Worm (Caenorhabditis elegans) whole organism, early embryonic: Measurements from ENCODE around the gene F42A9.7.
A peak's percentile ranks its signal among the peaks of the same experiment; 100 is the strongest.

ENCODE experiments used
- B0310.2 ChIP-seq: sonication (generic microtip); optimal IDR thresholded peaks from 2 replicates; lab custom pipeline; 2016; ENCODE audit warnings: mild to moderate bottlenecking, missing genetic modification characterization, missing compliant biosample characterization
- F13C5.2 ChIP-seq: sonication (generic microtip); optimal IDR thresholded peaks from 2 replicates; lab custom pipeline; 2017; ENCODE audit warnings: mild to moderate bottlenecking, missing genetic modification characterization, inconsistent platforms, missing compliant biosample characterization
- aly-1 ChIP-seq: sonication (generic microtip); optimal IDR thresholded peaks from 2 replicates; lab custom pipeline; 2016; ENCODE audit warnings: missing genetic modification characterization, missing compliant biosample characterization
- ama-1 ChIP-seq: fragments of 150-350 bp; optimal IDR thresholded peaks from 2 replicates; lab custom pipeline; 2014
- ceh-13 ChIP-seq: fragments of 200-800 bp; sonication (Bioruptor generic); optimal IDR thresholded peaks from 2 replicates; lab custom pipeline; 2018; ENCODE audit warnings: mild to moderate bottlenecking, missing genetic modification characterization, missing compliant biosample characterization
- ceh-36 ChIP-seq: sonication (generic microtip); optimal IDR thresholded peaks from 2 replicates; lab custom pipeline; 2016; ENCODE audit warnings: missing genetic modification characterization, inconsistent platforms, missing compliant biosample characterization
- ets-7 ChIP-seq: sonication (generic microtip); optimal IDR thresholded peaks from 2 replicates; lab custom pipeline; 2016; ENCODE audit warnings: missing genotype, missing genetic modification characterization, missing compliant biosample characterization
- flt-1 ChIP-seq: fragments of 200-800 bp; sonication (Bioruptor generic); IDR thresholded peaks from 2 replicates; pipeline ENCODE4 v1.3.6; 2022; ENCODE audit warnings: missing genetic modification characterization, missing compliant biosample characterization
- hmbx-1 ChIP-seq: sonication (generic microtip); optimal IDR thresholded peaks from 2 replicates; lab custom pipeline; 2016; ENCODE audit warnings: mild to moderate bottlenecking, missing genetic modification characterization, missing compliant biosample characterization
- hmg-4 ChIP-seq: fragments of 200-800 bp; sonication (Bioruptor generic); optimal IDR thresholded peaks from 2 replicates; lab custom pipeline; 2018; ENCODE audit warnings: mild to moderate bottlenecking, missing genetic modification characterization, missing compliant biosample characterization
- hnd-1 ChIP-seq: sonication (generic microtip); optimal IDR thresholded peaks from 2 replicates; lab custom pipeline; 2016; ENCODE audit warnings: missing genetic modification characterization, missing compliant biosample characterization
- pes-1 ChIP-seq: fragments of 200-800 bp; sonication (Bioruptor generic); IDR thresholded peaks from 2 replicates; pipeline ENCODE4 v1.3.6; 2022; ENCODE audit warnings: missing genetic modification reagents, missing genetic modification characterization, missing compliant biosample characterization
- scrt-1 ChIP-seq: fragments of 200-800 bp; sonication (Bioruptor generic); IDR thresholded peaks from 2 replicates; pipeline ENCODE4 v1.3.6; 2022; ENCODE audit warnings: missing genetic modification characterization, missing compliant biosample characterization
- sea-1 ChIP-seq: fragments of 200-800 bp; sonication (Bioruptor generic); conservative IDR thresholded peaks from 2 replicates; pipeline ENCODE4 v1.3.6; 2022; ENCODE audit warnings: missing genetic modification characterization, missing compliant biosample characterization
- tbx-11 ChIP-seq: fragments of 200-800 bp; sonication (Bioruptor generic); IDR thresholded peaks from 2 replicates; pipeline ENCODE4 v1.3.6; 2022; ENCODE audit warnings: missing genetic modification characterization, missing compliant biosample characterization
- tbx-37 ChIP-seq: fragments of 200-800 bp; sonication (Bioruptor generic); conservative IDR thresholded peaks from 2 replicates; pipeline ENCODE4 v1.3.6; 2022; ENCODE audit warnings: missing genetic modification reagents, missing genetic modification characterization, missing compliant biosample characterization
- tra-4 ChIP-seq: sonication (generic microtip); optimal IDR thresholded peaks from 2 replicates; lab custom pipeline; 2017; ENCODE audit warnings: missing genetic modification characterization, missing compliant biosample characterization

F42A9.7 gene

ce11 chrIV:8627328-8627727, 10.4 kb upstream of the F42A9.7 start, which contains the start of gene F42A9.11:
Gene F42A9.11, plus strand, starts transcription at chrIV:8627637.
- TF ChIP-seq hmg-4 (GFP tag; lab: Kevin White, UChicago) (peak; percentile 12), aly-1 (tag; lab: Kevin White, UChicago) (peak; percentile 40), tra-4 (no peak), F13C5.2 (no peak), tbx-37 (no peak), hmbx-1 (tag; lab: Kevin White, UChicago) (no peak)

DNA sequence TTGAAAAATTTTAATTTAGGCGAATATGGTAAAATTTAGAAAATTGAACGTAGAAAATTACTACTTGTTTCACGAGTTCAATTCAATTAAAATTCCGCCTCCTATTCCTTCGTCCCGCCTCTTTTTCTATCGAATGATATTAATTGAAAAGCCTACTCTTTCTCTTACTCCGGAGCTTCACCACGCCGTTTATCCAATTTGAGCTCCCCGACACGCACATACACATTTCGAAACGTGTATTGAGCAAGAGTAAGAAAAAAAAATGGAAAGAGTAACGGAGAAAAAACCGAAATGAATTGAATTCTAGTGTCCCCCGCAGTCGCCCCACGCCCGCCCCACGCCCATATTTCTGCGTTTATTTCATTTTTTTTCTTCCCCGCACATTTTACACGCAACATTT, 9.3 kb upstream of the F42A9.7 start:
- TF ChIP-seq scrt-1 (GFP tag; lab: Robert Waterston, UW): no peak
- TF ChIP-seq B0310.2: no peak
- TF ChIP-seq sea-1 (GFP tag; lab: Robert Waterston, UW): no peak
- no peak for TF ChIP-seq hmbx-1 (tag; lab: Kevin White, UChicago)
- no peak for TF ChIP-seq ceh-36 (tag; lab: Kevin White, UChicago)
- no peak for TF ChIP-seq flt-1
- TF ChIP-seq tra-4: no peak
- no peak for TF ChIP-seq pes-1
- no peak for TF ChIP-seq ets-7 (tag; lab: Kevin White, UChicago)
- TF ChIP-seq hnd-1: no peak
- TF ChIP-seq aly-1 (tag; lab: Kevin White, UChicago): no peak
- no peak for TF ChIP-seq ceh-13
- no peak for TF ChIP-seq ama-1 (lab: Kevin White, UChicago)

DNA sequence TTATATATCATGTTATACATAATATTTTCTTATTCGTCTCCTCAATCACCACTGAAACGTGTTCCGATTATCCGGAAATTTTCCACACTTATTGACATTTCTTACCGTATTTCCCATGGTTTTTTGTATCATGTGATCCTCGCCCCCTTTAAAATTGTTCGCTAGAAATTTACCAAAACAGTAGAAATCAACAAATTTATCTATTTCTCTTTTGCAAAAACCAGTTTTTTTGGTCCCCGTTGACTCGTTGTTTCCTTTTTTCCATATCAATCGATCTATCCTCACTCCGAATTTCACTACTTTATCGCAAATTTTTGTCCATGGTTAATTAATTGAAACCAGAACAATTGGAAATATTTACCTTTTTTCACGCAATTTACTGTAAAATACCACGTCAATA, 8.8 kb upstream of the F42A9.7 start:
- no peak for TF ChIP-seq hmbx-1 (tag; lab: Kevin White, UChicago)
- no peak for TF ChIP-seq pes-1
- TF ChIP-seq ceh-36 (tag; lab: Kevin White, UChicago): no peak
- no peak for TF ChIP-seq F13C5.2
- no peak for TF ChIP-seq tra-4
- no peak for TF ChIP-seq sea-1 (GFP tag; lab: Robert Waterston, UW)
- no peak for TF ChIP-seq flt-1
- TF ChIP-seq tbx-11 (GFP tag; lab: Robert Waterston, UW): no peak
- no peak for TF ChIP-seq hmg-4 (GFP tag; lab: Kevin White, UChicago)
- TF ChIP-seq B0310.2: no peak
- TF ChIP-seq scrt-1 (GFP tag; lab: Robert Waterston, UW): no peak
- TF ChIP-seq ama-1 (lab: Kevin White, UChicago): no peak
- no peak for TF ChIP-seq hnd-1
- TF ChIP-seq ceh-13: no peak
- TF ChIP-seq aly-1 (tag; lab: Kevin White, UChicago): no peak

ce11 chrIV:8620102-8620733, 3.3 kb upstream of the F42A9.7 start, which contains the start of gene lin-49:
Gene lin-49, plus strand, starts transcription at chrIV:8620683.
- TF ChIP-seq ceh-13 (no peak), aly-1 (tag; lab: Kevin White, UChicago) (no peak), sea-1 (GFP tag; lab: Robert Waterston, UW) (no peak), tbx-37 (no peak), flt-1 (no peak), ets-7 (tag; lab: Kevin White, UChicago) (no peak), F13C5.2 (no peak), ama-1 (lab: Kevin White, UChicago) (no peak)

ce11 chrIV:8618698-8619097, 1.8 kb upstream of the F42A9.7 start, which contains the start of gene F42A9.8:
Gene F42A9.8, minus strand, starts transcription at chrIV:8618785.
- no peak for TF ChIP-seq sea-1 (GFP tag; lab: Robert Waterston, UW)
- no peak for TF ChIP-seq pes-1
- no peak for TF ChIP-seq tbx-37
- no peak for TF ChIP-seq tra-4
- TF ChIP-seq B0310.2: no peak
- no peak for TF ChIP-seq aly-1 (tag; lab: Kevin White, UChicago)
- TF ChIP-seq ceh-36 (tag; lab: Kevin White, UChicago): no peak

DNA sequence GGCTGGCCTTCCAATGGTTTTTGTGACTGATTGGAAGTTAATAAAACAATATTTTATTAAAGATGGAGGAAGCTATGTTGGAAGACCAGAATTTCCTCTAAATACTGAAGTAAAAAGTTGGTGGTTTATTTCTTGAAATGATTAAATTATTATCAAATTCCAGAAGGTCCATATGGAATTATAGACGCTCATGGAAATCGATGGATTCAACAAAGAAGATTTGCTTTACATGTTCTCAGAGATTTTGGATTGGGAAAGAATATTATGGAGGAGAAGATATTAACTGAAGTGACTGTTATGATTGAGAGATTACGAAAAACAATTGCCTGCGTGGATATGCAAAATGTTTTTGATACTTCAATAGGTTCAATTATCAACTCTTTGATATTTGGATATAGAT, 1.6 kb downstream of the F42A9.7 start:
- TF ChIP-seq hmg-4 (GFP tag; lab: Kevin White, UChicago) (no peak), tbx-37 (no peak), hnd-1 (no peak)

DNA sequence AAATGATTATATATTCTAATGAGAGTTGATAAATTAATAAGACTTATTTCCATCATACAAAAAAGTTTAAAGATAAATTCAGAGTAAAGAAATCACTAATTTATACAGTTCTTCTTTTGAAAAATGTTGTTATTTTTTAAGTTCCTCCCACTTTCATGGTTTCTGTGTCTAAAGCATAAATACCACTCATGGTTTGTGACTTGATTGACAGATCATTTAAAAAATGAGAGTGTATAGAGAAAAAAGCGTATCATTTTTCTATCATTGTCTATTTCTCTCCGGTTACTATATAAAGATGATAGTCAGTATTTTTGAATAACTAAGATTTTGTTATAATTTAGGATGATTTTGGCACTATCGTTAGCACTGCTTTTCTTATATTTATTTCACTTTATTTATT, 2.3 kb downstream of the F42A9.7 start, which contains the start of gene cyp-33E3:
Gene cyp-33E3, plus strand, starts transcription at position 316 of the 400 bp plus-strand sequence.
- no peak for TF ChIP-seq hnd-1
- TF ChIP-seq hmg-4 (GFP tag; lab: Kevin White, UChicago): no peak
- no peak for TF ChIP-seq ets-7 (tag; lab: Kevin White, UChicago)
- TF ChIP-seq flt-1: no peak
- TF ChIP-seq aly-1 (tag; lab: Kevin White, UChicago): no peak
- no peak for TF ChIP-seq hmbx-1 (tag; lab: Kevin White, UChicago)
- TF ChIP-seq sea-1 (GFP tag; lab: Robert Waterston, UW): no peak
- no peak for TF ChIP-seq F13C5.2
- TF ChIP-seq tra-4: no peak

ce11 chrIV:8611886-8612542, 4.9 kb downstream of the F42A9.7 start, which contains the start of the genes F42A9.17 and cyp-33E2:
Gene F42A9.17, minus strand, starts transcription at chrIV:8611936.
Gene cyp-33E2, plus strand, starts transcription at chrIV:8612334.
- TF ChIP-seq ceh-13: no peak
- no peak for TF ChIP-seq tra-4
- no peak for TF ChIP-seq B0310.2
- TF ChIP-seq flt-1: no peak
- no peak for TF ChIP-seq pes-1
